Fruit fly (Drosophila melanogaster): ENCODE data around the gene png.
A peak's percentile ranks its signal among the peaks of the same experiment; 100 is the strongest.

The png gene

dm6 chrX:1370104-1370802, 12.9 kb upstream of the png start, which contains the start of gene ssx (continued):
- TF ChIP-seq Six4 (GFP tag; optimal IDR thresholded peaks at IDR 0.05) (no peak), CG2678 (tag; optimal IDR thresholded peaks at IDR 0.05) (no peak), Neu2 (GFP tag; optimal IDR thresholded peaks at IDR 0.05; ENCODE audit: borderline replicate concordance) (no peak), Poxn (GFP tag; IDR thresholded peaks at IDR 0.05) (0 out of 2 replicates have a peak, but pooled peaks have one; percentile 11), tap (tag; optimal IDR thresholded peaks at IDR 0.05) (no peak), org-1 (GFP tag; optimal IDR thresholded peaks at IDR 0.05) (no peak), Mad (GFP tag; optimal IDR thresholded peaks at IDR 0.05) (peak; percentile 10), CG7556 (GFP tag; optimal IDR thresholded peaks at IDR 0.05) (no peak), sna (GFP tag; IDR thresholded peaks at IDR 0.05; ENCODE audit: partially characterized antibody) (peak; percentile 92), zf30C (GFP tag; optimal IDR thresholded peaks at IDR 0.05) (peak; percentile 94), fu2 (GFP tag; optimal IDR thresholded peaks at IDR 0.05) (no peak), CG2116 (GFP tag; optimal IDR thresholded peaks at IDR 0.05) (peak; percentile 88), grau (tag; optimal IDR thresholded peaks at IDR 0.05) (peak; percentile 39), CG2712 (tag; optimal IDR thresholded peaks at IDR 0.05) (peak; percentile 49), CG12236 (GFP tag; optimal IDR thresholded peaks at IDR 0.05) (no peak), pho (GFP tag; optimal IDR thresholded peaks at IDR 0.05) (peak; percentile 43), bsh (GFP tag; optimal IDR thresholded peaks at IDR 0.05) (peak in 1 of 2 experiments; percentile 44), CG14860 (GFP tag; IDR thresholded peaks at IDR 0.05; ENCODE audit: partially characterized antibody) (peak; percentile 92), nom (GFP tag; optimal IDR thresholded peaks at IDR 0.05) (no peak), CG15514 (GFP tag; optimal IDR thresholded peaks at IDR 0.05) (peak; percentile 98), Dek (tag; optimal IDR thresholded peaks at IDR 0.05) (no peak), gsb-n (tag; optimal IDR thresholded peaks at IDR 0.05) (no peak), Hey (tag; optimal IDR thresholded peaks at IDR 0.05) (no peak), CG17802 (tag; optimal IDR thresholded peaks at IDR 0.05) (no peak), CG10209 (GFP tag; optimal IDR thresholded peaks at IDR 0.05) (no peak), CG2199 (GFP tag; IDR thresholded peaks at IDR 0.05) (no peak), MTF-1 (GFP tag; optimal IDR thresholded peaks at IDR 0.05; ENCODE audit: borderline replicate concordance) (no peak), gt (GFP tag; IDR thresholded peaks at IDR 0.05) (no peak), ranshi (GFP tag; IDR thresholded peaks at IDR 0.05) (0 out of 2 replicates have a peak, but pooled peaks have one; percentile 17), ci (GFP tag; IDR thresholded peaks at IDR 0.05) (peak; percentile 69), CG8290 (GFP tag; optimal IDR thresholded peaks at IDR 0.05) (peak; percentile 36), CG8290 (tag; optimal IDR thresholded peaks at IDR 0.05) (peak in 1 of 2 experiments; percentile 62), CG11695 (GFP tag; IDR thresholded peaks at IDR 0.05) (0 out of 3 replicates have a peak, but pooled peaks have one; percentile 32), GATAe (GFP tag; conservative IDR thresholded peaks at IDR 0.05) (no peak), ftz-f1 (GFP tag; optimal IDR thresholded peaks at IDR 0.05) (no peak), CG11723 (GFP tag; optimal IDR thresholded peaks at IDR 0.05) (peak; percentile 1), CG13894 (tag; optimal IDR thresholded peaks at IDR 0.05) (no peak), Atf3 (GFP tag; optimal IDR thresholded peaks at IDR 0.05) (no peak), Hr39 (optimal IDR thresholded peaks at IDR 0.05) (no peak), Doc3 (GFP tag; IDR thresholded peaks at IDR 0.05; ENCODE audit: partially characterized antibody) (peak; percentile 73), CG11398 (GFP tag; optimal IDR thresholded peaks at IDR 0.05) (no peak), Ravus (GFP tag; IDR thresholded peaks at IDR 0.05) (no peak), Fer2 (tag; optimal IDR thresholded peaks at IDR 0.05) (no peak), trem (tag; optimal IDR thresholded peaks at IDR 0.05) (peak; percentile 50), tna (GFP tag; IDR thresholded peaks at IDR 0.05; ENCODE audit: partially characterized antibody) (peak; percentile 88; the same call in 1 of the 2 replicates), CG9215 (GFP tag; IDR thresholded peaks at IDR 0.05) (no peak), cg (GFP tag; optimal IDR thresholded peaks at IDR 0.05) (peak; percentile 89), CG1529 (GFP tag; optimal IDR thresholded peaks at IDR 0.05) (no peak), CG12104 (GFP tag; optimal IDR thresholded peaks at IDR 0.05) (no peak)
